Worm (Caenorhabditis elegans) whole organism, L1 larva: Measurements from ENCODE around the gene gst-35.

Experiments used
- C04F5.9 ChIP-seq: sonication (generic microtip); optimal IDR thresholded peaks from 2 replicates; lab custom pipeline; 2016; ENCODE audit warnings: missing genetic modification characterization, missing compliant biosample characterization
- C16A3.4 ChIP-seq: fragments of 150-350 bp; optimal IDR thresholded peaks from 2 replicates; lab custom pipeline; 2014; ENCODE audit warnings: missing biosample characterization, missing genetic modification characterization
- F16B12.6 ChIP-seq: fragments of 150-350 bp; optimal IDR thresholded peaks from 2 replicates; lab custom pipeline; 2014; ENCODE audit warnings: missing biosample characterization, missing genetic modification characterization
- Y116A8C.19 ChIP-seq: sonication (generic microtip); optimal IDR thresholded peaks from 2 replicates; lab custom pipeline; 2016; ENCODE audit warnings: missing compliant biosample characterization, missing genetic modification characterization, borderline replicate concordance
- aha-1 ChIP-seq: fragments of 150-350 bp; optimal IDR thresholded peaks from 2 replicates; lab custom pipeline; 2014; ENCODE audit warnings: missing biosample characterization, missing genetic modification characterization
- ama-1 ChIP-seq: fragments of 150-350 bp; optimal IDR thresholded peaks from 2 replicates; lab custom pipeline; 2014
- ceh-88 ChIP-seq: fragments of 200-800 bp; sonication (Bioruptor generic); IDR thresholded peaks from 2 replicates; pipeline ENCODE4 v1.3.6; 2022; ENCODE audit warnings: missing genetic modification characterization, missing compliant biosample characterization
- ces-1 ChIP-seq: fragments of 150-350 bp; optimal IDR thresholded peaks from 2 replicates; lab custom pipeline; 2014; ENCODE audit warnings: missing biosample characterization, missing genetic modification reagents, missing genetic modification characterization
- dpl-1 ChIP-seq, 3 experiments: fragments of 150-350 bp in 2 of 3; sonication (generic microtip) in 1 of 3; optimal IDR thresholded peaks; 2 replicates each; lab custom pipeline; 2014 to 2017; ENCODE audit warnings: missing biosample characterization in 3 of 3, missing genetic modification characterization in 3 of 3, missing genetic modification reagents in 3 of 3
- efl-1 ChIP-seq, 4 experiments: fragments of 150-350 bp; optimal IDR thresholded peaks in 3 of 4; peaks in 1 of 4; 1 replicate in 1 of 4; 2 replicates in 3 of 4; lab custom pipeline; 2014; ENCODE audit warnings: missing biosample characterization in 2 of 4, missing genetic modification characterization in 2 of 4, missing genetic modification reagents in 2 of 4
- efl-3 ChIP-seq: fragments of 200-800 bp; sonication (Bioruptor generic); optimal IDR thresholded peaks from 2 replicates; lab custom pipeline; 2018; ENCODE audit warnings: mild to moderate bottlenecking, missing genetic modification characterization, missing compliant biosample characterization
- egl-13 ChIP-seq: sonication (generic microtip); optimal IDR thresholded peaks from 2 replicates; lab custom pipeline; 2016; ENCODE audit warnings: missing genotype, missing genetic modification reagents, missing genetic modification characterization, missing compliant biosample characterization
- egl-27 ChIP-seq, 2 experiments: fragments of 150-350 bp in 1 of 2; sonication (generic microtip); optimal IDR thresholded peaks; 3 replicates each; lab custom pipeline; 2017 to 2018; ENCODE audit warnings: missing biosample characterization in 2 of 2, missing genetic modification characterization in 2 of 2, missing genetic modification reagents in 2 of 2
- elt-2 ChIP-seq: sonication (generic microtip); optimal IDR thresholded peaks from 2 replicates; lab custom pipeline; 2016; ENCODE audit warnings: missing genetic modification characterization, mild to moderate bottlenecking, inconsistent platforms, missing compliant biosample characterization, missing genetic modification reagents
- fkh-8 ChIP-seq: sonication (generic microtip); optimal IDR thresholded peaks from 2 replicates; lab custom pipeline; 2016; ENCODE audit warnings: mild to moderate bottlenecking, missing genetic modification characterization, missing compliant biosample characterization
- fos-1 ChIP-seq: fragments of 150-350 bp; optimal IDR thresholded peaks from 2 replicates; lab custom pipeline; 2014; ENCODE audit warnings: missing biosample characterization, missing genetic modification characterization
- irx-1 ChIP-seq: sonication (generic microtip); optimal IDR thresholded peaks from 2 replicates; lab custom pipeline; 2016; ENCODE audit warnings: missing genetic modification characterization, missing compliant biosample characterization
- lin-35 ChIP-seq, 2 experiments: fragments of 150-350 bp; optimal IDR thresholded peaks; 2 replicates each; lab custom pipeline; 2014; ENCODE audit warnings: missing biosample characterization in 2 of 2, missing genetic modification characterization in 2 of 2, missing genetic modification reagents in 2 of 2
- lin-39 ChIP-seq: fragments of 150-350 bp; optimal IDR thresholded peaks from 2 replicates; lab custom pipeline; 2014; ENCODE audit warnings: missing biosample characterization, missing genetic modification reagents, missing genetic modification characterization
- lsy-2 ChIP-seq, 2 experiments: fragments of 150-350 bp; optimal IDR thresholded peaks; 2 replicates each; lab custom pipeline; 2014; ENCODE audit warnings: missing biosample characterization in 2 of 2, missing genetic modification characterization in 2 of 2
- mab-9 ChIP-seq: fragments of 200-800 bp; sonication (Bioruptor generic); IDR thresholded peaks from 2 replicates; pipeline ENCODE4 v1.3.6; 2022; ENCODE audit warnings: missing genetic modification reagents, missing genetic modification characterization, missing compliant biosample characterization
- mdl-1 ChIP-seq, 2 experiments: fragments of 150-350 bp; optimal IDR thresholded peaks; 2 replicates each; lab custom pipeline; 2014 to 2017; ENCODE audit warnings: missing biosample characterization in 2 of 2, missing genetic modification characterization in 2 of 2, inconsistent platforms in 1 of 2
- mef-2 ChIP-seq: fragments of 150-350 bp; optimal IDR thresholded peaks from 2 replicates; lab custom pipeline; 2014; ENCODE audit warnings: missing biosample characterization, missing genetic modification characterization
- nhr-12 ChIP-seq: sonication (generic microtip); optimal IDR thresholded peaks from 2 replicates; lab custom pipeline; 2017; ENCODE audit warnings: missing biosample characterization, missing genetic modification characterization
- nhr-77 ChIP-seq: fragments of 150-350 bp; optimal IDR thresholded peaks from 2 replicates; lab custom pipeline; 2014; ENCODE audit warnings: missing biosample characterization, missing genetic modification characterization
- nhr-84 ChIP-seq: sonication (generic microtip); optimal IDR thresholded peaks from 2 replicates; lab custom pipeline; 2017; ENCODE audit warnings: missing biosample characterization, missing genetic modification characterization
- nhr-90 ChIP-seq: sonication (generic microtip); optimal IDR thresholded peaks from 2 replicates; lab custom pipeline; 2016; ENCODE audit warnings: mild to moderate bottlenecking, missing genetic modification characterization, missing compliant biosample characterization; ENCODE audit not compliant: poor library complexity
- pax-3 ChIP-seq: fragments of 200-800 bp; sonication (Bioruptor generic); optimal IDR thresholded peaks from 2 replicates; lab custom pipeline; 2018; ENCODE audit warnings: mild to moderate bottlenecking, missing genetic modification characterization, moderate library complexity, missing compliant biosample characterization
- rnt-1 ChIP-seq: sonication (generic microtip); optimal IDR thresholded peaks from 2 replicates; lab custom pipeline; 2016; ENCODE audit warnings: mild to moderate bottlenecking, missing genetic modification characterization, moderate library complexity, missing compliant biosample characterization
- sptf-1 ChIP-seq: fragments of 150-350 bp; optimal IDR thresholded peaks from 2 replicates; lab custom pipeline; 2014; ENCODE audit warnings: missing biosample characterization, missing genetic modification characterization
- sup-37 ChIP-seq: fragments of 200-800 bp; sonication (Bioruptor generic); optimal IDR thresholded peaks from 2 replicates; lab custom pipeline; 2018; ENCODE audit warnings: mild to moderate bottlenecking, missing genetic modification characterization, missing compliant biosample characterization
- unc-130 ChIP-seq: fragments of 150-350 bp; optimal IDR thresholded peaks from 2 replicates; lab custom pipeline; 2017; ENCODE audit warnings: missing biosample characterization, missing genetic modification characterization, inconsistent platforms
- unc-62 ChIP-seq: fragments of 150-350 bp; optimal IDR thresholded peaks from 2 replicates; lab custom pipeline; 2014; ENCODE audit warnings: missing biosample characterization, missing genetic modification reagents, missing genetic modification characterization
- unc-86 ChIP-seq: sonication (generic microtip); optimal IDR thresholded peaks from 2 replicates; lab custom pipeline; 2016; ENCODE audit warnings: missing genetic modification characterization, missing compliant biosample characterization
- vab-15 ChIP-seq: sonication (generic microtip); optimal IDR thresholded peaks from 2 replicates; lab custom pipeline; 2017; ENCODE audit warnings: missing genotype, mild to moderate bottlenecking, missing genetic modification characterization, missing compliant biosample characterization
- ztf-4 ChIP-seq: fragments of 150-350 bp; optimal IDR thresholded peaks from 2 replicates; lab custom pipeline; 2014; ENCODE audit warnings: missing biosample characterization, missing genetic modification characterization

Gene gst-35

DNA sequence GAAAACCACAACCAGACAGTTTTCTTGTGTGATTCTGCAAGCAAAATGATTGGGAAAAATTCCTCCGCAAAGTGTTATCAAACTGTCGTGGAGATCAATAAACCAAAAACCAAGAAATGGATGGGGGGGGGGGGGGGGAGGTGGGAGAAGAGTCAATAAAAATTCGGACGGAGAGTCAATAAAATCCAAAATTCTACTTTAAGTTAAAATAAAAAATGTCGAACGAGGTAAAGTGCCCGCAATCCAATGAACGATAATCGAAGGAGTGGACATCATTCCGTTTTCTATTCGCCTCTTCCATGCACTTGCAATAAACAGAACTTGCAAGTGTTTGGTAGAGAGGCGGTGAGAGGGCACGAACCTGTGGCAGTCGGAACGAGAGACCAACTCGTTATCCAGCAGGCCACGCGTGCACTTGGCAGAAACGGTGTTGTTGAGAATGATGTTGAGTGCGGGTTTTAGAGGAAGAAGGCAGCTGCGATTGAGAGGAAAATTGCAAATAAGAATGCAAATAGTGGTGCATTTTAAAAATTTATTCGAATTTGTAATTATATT, 19.4 kb downstream of the gst-35 start, which contains the start of gene gst-27 (continued):
- TF ChIP-seq egl-13 (tag; lab: Kevin White, UChicago) = peak; percentile 73
- TF ChIP-seq C04F5.9 (tag; lab: Kevin White, UChicago) = peak; percentile 57
- peak; percentile 5 to 49 for TF ChIP-seq egl-27 (tag; optimal IDR thresholded peaks at IDR 0.05; lab: Kevin White, UChicago)
- peak; percentile 70 for TF ChIP-seq fkh-8 (tag; lab: Kevin White, UChicago)
- peak; percentile 91 for TF ChIP-seq nhr-90 (tag; lab: Kevin White, UChicago)
- no peak for TF ChIP-seq ces-1
- peak; percentile 53 for TF ChIP-seq ceh-88 (GFP tag; lab: Robert Waterston, UW)
- peak; percentile 80 to 90 for TF ChIP-seq lin-35 (GFP tag; optimal IDR thresholded peaks at IDR 0.05; lab: Kevin White, UChicago)
- peak; percentile 45 for TF ChIP-seq ztf-4 (tag; lab: Kevin White, UChicago)
- no peak for TF ChIP-seq vab-15 (tag; lab: Kevin White, UChicago)
- peak; percentile 72 to 80 for TF ChIP-seq efl-1 (optimal IDR thresholded peaks at IDR 0.05; lab: Kevin White, UChicago)
- TF ChIP-seq efl-1 (GFP tag; optimal IDR thresholded peaks at IDR 0.05 in 1 of 2; lab: Kevin White, UChicago) = peak; percentile 71 to 95
- no peak for TF ChIP-seq aha-1 (tag; lab: Kevin White, UChicago)
- TF ChIP-seq lsy-2 (tag; optimal IDR thresholded peaks at IDR 0.05; lab: Kevin White, UChicago) = peak; percentile 79 to 88
- TF ChIP-seq nhr-12 (tag; lab: Kevin White, UChicago) = no peak
- TF ChIP-seq elt-2 (tag; lab: Kevin White, UChicago) = peak; percentile 55
- TF ChIP-seq rnt-1 (tag; lab: Kevin White, UChicago) = peak; percentile 89
- TF ChIP-seq efl-3 (GFP tag; lab: Kevin White, UChicago) = peak; percentile 42
- no peak for TF ChIP-seq sup-37 (GFP tag; lab: Kevin White, UChicago)
- TF ChIP-seq sptf-1 (tag; lab: Kevin White, UChicago) = no peak
- no peak for TF ChIP-seq nhr-84 (tag; lab: Kevin White, UChicago)
- peak; percentile 33 for TF ChIP-seq unc-130 (tag; lab: Kevin White, UChicago)
- TF ChIP-seq mdl-1 (tag; optimal IDR thresholded peaks at IDR 0.05; lab: Kevin White, UChicago) = peak in 1 of 2 experiments; percentile 81
- TF ChIP-seq irx-1 (tag; lab: Kevin White, UChicago) = peak; percentile 65
- TF ChIP-seq lin-39 (tag; lab: Kevin White, UChicago) = no peak
- TF ChIP-seq dpl-1 (GFP tag; optimal IDR thresholded peaks at IDR 0.05; lab: Kevin White, UChicago) = peak; percentile 59 to 74 (median 67)
- TF ChIP-seq ama-1 (lab: Kevin White, UChicago) = peak; percentile 14
- TF ChIP-seq unc-62 = no peak
- TF ChIP-seq mab-9 = no peak
- TF ChIP-seq unc-86 (tag; lab: Kevin White, UChicago) = peak; percentile 49
- peak; percentile 64 for TF ChIP-seq pax-3 (tag; lab: Kevin White, UChicago)
- no peak for TF ChIP-seq mef-2 (tag; lab: Kevin White, UChicago)
- peak; percentile 93 for TF ChIP-seq nhr-77 (tag; lab: Kevin White, UChicago)

DNA sequence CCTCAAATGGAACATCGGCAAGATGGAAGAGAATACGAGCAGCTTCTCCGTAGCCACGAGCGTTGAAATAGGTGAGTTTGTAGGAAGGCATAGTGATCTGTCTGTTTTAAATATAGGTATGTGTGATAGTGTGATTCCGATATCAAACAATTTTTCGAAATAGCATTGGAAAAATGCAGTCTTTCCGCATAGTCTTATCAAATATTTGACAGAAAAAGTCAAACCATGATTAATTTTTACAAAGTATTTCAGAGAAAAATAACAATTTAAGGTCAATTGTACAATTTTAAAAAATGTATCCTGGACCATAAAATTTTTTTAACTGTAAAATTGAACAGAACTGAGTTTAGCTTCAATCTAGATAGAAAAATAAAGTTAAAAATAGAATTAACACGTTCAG, 20.7 kb downstream of the gst-35 start, which contains the start of gene gst-26:
Gene gst-26, minus strand, starts transcription at position 101 of the 400 bp plus-strand sequence.
- TF ChIP-seq Y116A8C.19 (tag; lab: Kevin White, UChicago) = no peak
- TF ChIP-seq fos-1 (tag; lab: Kevin White, UChicago) = no peak
- TF ChIP-seq F16B12.6 = no peak
- TF ChIP-seq, all 84 proteins: peak for 0

- TF ChIP-seq C16A3.4 (tag; lab: Kevin White, UChicago) (no peak), efl-1 (optimal IDR thresholded peaks at IDR 0.05; lab: Kevin White, UChicago) (no peak), efl-1 (GFP tag; optimal IDR thresholded peaks at IDR 0.05 in 1 of 2; lab: Kevin White, UChicago) (peak in 1 of 2 experiments; percentile 59)
These were observed 26.8 kb downstream of the gst-35 start for ce11 chrII:15158364-15158763.
